Worm (Caenorhabditis elegans) whole organism, dauer: ENCODE measurements around the gene hmg-1.1.

Experiments used
- unc-62 ChIP-seq: sonication (generic microtip); optimal IDR thresholded peaks from 2 replicates; lab custom pipeline; 2017; ENCODE audit warnings: missing biosample characterization, missing genetic modification reagents, missing genetic modification characterization

hmg-1.1 gene

DNA sequence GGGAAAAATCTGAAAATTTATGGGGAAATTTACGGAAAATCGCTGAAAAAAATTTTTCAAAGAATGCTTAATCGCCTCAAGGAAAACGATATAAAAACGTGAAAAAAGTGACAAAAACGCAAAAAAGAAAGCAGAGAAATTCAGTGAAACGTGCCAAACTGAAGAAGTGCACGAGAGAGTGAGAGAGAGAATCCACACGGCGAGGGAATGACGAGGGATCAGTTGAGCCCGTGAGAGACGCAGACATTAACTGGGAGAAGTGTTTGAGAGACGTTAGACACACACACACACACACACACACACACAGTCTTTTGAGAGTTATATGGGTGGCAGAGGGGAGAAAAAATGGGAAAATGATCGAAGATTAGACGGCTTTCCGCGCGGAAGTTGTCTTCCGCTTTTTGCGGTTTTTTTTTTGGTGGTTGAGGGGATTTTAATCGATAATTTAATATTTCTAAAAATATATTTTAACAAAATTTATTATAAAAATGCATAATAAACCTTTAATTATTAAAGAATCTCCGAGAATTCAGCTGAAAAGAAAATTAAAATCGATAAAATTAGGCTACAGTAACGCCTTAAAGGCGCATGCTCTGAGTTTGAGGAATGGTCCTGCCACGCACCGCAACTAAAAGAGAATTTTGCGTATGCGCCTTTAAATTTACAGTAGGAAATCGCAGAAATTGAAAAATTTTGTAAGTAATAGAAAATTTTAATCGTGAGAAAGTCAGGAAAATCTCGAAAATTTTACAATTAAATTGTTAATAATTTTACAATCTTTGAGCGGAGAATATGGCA, 5.8 kb upstream of the hmg-1.1 start:
- no peak for TF ChIP-seq unc-62 (GFP tag; lab: Kevin White, UChicago)

DNA sequence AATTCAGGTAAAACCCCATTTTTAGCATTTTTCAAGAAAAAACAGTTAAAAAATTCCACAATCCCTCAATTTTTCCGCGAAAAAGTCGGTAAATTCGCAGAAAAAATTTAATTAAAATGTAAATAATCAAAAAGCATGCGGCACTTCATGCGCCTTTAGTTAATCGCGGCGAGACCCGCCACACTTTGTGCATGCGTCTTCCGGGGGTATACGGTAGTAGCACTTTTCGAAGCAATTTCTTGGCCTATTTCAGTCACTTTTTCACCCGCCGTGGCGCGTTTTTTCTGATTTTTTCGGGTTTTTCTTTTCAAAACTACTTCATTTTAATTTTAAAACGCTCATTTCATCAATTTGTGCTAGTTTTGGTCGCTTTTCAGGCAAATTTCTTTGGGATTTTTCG, 3.3 kb upstream of the hmg-1.1 start:
- TF ChIP-seq unc-62 (GFP tag; lab: Kevin White, UChicago) = no peak

DNA sequence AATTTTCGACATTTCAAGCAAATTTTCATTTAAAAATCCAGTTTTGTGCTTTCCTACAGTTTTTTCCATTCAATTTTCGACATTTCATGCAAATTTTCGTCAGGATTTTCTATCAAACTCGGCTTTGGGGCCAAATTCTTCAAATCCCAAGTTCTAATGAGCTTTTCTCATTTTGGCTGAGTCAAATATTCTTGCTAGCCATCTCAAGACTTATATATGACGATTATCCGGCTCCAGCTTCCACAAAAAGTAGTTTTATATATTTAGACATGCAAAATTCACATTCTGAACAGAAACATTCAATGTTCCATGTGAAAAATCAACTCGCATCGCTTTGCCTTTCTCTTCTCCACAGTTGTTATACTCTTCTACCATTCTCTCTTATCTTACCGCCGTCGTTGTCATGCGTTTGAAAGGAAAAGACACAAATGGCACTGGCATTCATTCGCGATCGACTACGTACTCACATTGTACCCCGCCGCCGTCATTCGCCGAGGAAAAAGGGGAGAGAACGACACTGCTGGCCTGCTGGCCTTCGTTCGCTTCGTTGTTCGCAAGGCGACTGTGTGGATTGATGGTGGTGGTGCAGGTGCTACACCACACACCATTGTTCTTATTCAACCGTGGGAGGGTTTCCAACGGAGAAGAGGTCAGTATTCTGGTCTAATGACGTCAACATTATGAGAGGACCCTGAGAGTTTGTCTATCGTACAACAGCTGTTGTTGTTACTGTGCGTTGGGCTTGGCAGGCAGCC, 2.6 kb upstream of the hmg-1.1 start:
- no peak for TF ChIP-seq unc-62 (GFP tag; lab: Kevin White, UChicago)

DNA sequence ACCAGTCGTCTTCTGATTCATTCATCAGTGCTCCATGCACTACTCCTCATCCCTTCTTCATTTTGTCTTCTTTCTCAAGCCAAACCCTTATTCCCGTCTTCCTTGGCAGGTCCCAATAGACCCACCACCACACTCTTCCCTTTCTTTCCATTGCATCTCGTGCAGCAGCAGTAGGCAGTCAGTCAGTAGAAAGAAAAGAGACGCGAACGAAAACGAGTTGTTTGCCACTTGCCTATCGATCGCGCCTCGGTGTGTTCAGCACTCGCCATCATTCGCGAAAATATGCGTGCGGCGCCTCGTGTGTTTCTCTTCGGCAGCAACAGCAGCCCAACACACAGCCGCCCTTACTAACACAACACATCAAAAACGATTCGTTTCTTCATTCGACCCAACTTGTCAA, 1.0 kb upstream of the hmg-1.1 start:
- no peak for TF ChIP-seq unc-62 (GFP tag; lab: Kevin White, UChicago)

DNA sequence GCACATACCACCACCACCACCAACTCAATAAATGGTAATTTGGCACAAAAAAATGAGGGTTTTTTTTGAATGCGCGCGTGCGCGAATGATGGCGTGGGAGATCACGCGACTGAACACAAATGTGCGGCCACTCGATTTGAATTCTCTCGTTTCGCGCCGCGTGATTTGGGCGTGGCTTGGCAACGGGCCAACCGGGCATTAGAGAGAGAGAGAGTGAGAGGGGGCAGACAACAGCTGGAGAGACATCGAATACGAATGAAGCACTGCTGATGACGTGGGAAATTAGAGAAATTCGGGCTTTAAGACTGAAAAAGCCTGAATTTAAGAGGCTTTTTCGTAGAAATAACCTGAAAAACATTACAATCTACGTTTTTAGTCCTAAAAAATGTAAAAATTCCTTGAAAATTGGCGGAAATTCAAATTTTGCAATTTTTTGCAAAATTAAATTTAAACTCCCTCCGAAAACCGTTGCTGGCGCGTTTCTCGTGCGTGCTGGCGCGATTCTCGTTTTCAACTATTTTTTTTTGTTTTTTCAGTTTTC, 975 bp downstream of the hmg-1.1 start:
- TF ChIP-seq unc-62 (GFP tag; lab: Kevin White, UChicago) = no peak

DNA sequence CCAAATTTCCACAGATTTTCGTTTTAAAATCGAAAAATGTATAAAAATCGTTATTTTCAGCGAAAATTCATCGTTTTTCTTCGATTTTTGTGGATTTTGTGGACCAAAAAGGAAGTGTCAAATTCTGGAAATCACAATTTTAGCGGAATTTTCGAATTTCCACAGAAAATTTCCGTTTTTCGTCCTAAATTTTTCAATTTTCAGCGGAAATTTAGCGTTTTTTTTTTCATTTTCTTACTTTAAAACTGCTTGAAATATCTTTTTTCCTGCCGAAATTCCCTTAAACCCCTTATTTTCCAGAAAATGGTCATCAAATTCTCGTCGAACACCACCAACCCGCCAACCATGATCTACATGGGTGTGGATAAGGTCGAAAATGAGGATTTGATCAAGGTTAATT, 1.6 kb downstream of the hmg-1.1 start, which contains the start of gene Y54G11A.2:
TSS of gene Y54G11A.2 (plus strand) at position 301 of the 400 bp plus-strand sequence.
- no peak for TF ChIP-seq unc-62 (GFP tag; lab: Kevin White, UChicago)

DNA sequence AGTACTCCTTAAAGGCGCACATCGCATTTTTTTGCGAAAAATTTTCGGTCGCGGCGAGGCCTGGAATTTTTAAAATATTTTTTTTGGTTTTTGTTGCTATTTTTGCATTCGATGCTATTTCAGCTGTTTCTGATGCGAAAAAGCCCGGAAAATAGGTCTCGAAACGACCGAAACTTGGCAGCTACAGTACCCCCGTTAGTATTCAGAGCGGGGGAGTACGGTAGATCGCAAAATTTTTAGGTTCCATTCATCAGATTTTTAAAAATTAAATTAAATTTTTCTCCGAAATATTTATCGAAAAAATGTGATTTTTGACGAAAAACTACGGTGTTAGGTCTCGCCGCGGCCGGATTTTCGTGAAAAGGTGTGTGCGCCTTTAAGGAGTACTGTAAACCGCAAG, 5.4 kb downstream of the hmg-1.1 start:
- no peak for TF ChIP-seq unc-62 (GFP tag; lab: Kevin White, UChicago)

DNA sequence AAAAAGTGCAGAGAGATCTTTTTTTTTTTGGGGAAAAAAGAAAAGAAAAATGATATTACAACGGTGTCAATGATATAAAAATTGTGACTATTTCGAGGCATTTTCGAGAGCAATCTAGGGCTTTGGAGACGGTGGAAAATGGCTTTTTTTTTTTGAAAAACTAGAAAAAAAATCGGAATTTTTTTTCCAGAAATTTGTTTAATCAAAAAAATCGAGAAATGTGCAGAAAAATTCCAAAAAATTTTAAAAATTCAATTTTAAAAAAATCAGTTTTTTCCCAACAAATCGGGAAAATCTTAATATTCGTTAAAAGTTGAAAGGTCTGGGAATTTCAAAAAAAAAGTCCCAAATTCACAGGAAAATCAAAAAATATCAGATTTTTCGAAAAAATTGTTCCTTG, 6.3 kb downstream of the hmg-1.1 start, which contains the start of gene Y54G11A.19:
TSS of gene Y54G11A.19 (minus strand) at position 101 of the 400 bp plus-strand sequence.
- TF ChIP-seq unc-62 (GFP tag; lab: Kevin White, UChicago) = no peak

DNA sequence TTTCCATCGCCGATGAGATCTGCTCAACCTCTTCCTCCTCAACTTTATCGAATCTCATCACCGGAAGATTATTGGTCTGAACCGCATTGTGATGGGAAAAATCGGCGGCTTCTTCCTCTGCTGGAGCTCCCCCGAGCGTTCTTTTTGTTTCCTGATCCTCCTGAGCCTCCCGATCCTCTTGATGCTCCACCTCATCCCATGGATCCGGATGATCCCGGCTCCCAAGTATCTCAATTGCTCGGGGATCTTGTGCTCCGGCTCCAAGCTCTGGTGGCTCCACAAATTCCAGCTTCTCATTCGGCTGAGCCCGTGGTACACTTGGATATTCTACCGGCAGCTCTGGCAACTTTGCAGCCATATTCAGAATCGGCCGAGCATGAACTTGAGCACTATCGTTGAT, 7.4 kb downstream of the hmg-1.1 start:
- TF ChIP-seq unc-62 (GFP tag; lab: Kevin White, UChicago) = no peak

DNA sequence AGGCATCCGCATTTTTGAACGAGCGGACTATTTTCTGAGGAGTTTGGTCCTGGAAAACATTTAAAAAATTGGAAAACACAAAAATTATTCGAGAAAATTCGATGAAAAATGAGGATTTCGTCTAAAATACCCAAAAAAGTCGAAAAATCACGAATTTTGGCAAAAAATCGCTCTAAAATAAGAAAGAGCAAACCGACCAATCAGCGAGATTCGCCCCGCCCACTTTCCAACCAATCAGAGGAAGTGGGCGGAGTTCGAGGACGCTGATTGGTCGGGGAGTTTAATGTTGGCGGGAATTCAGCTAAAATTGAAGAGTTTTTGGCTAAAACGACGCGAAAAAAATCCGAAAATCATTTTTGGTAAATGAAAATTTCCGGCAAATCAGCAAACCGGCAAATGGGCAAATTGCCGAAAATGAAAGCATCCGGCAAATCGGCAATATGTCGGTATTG, 18.7 kb downstream of the hmg-1.1 start, which contains the start of gene Y54G11A.1:
TSS of gene Y54G11A.1 (minus strand) at position 51 of the 452 bp plus-strand sequence.
- no peak for TF ChIP-seq unc-62 (GFP tag; lab: Kevin White, UChicago)

DNA sequence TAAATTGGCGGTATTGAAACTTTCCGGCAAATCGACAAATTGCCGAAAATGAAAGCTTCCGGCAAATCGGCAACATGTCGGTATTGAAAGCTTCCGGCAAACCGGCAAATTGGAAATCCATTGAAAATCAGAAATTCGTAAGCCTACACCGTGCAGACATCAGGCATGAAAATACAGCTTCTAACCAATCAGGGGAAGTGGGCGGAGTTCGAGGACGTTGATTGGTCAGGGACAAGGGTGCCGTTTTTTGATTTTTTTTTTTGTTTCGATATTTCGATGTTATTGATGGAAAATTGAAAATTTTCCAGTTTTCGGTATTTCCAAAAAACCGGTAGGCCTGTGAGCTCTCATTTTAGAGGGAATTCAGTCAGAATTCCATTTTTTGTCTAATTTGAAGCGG, 19.3 kb downstream of the hmg-1.1 start:
- no peak for TF ChIP-seq unc-62 (GFP tag; lab: Kevin White, UChicago)

DNA sequence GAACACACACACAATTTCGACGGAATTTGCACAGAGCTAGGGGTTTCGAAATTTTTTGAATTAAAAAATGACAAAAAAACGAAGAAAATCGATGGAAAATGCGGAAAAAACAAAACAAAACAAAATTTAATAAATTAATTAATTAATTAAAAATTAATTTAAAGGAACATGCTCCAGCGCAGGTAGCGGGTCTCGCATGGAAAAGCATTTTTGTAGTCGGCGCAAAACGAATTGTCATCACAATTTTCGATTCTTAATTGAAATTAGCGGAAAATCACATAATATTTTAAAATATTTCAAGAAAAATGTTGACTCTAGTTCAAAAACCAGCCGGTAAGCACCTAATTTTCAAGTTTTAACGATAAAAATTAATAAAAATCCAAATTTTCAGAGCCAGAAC, 25.9 kb downstream of the hmg-1.1 start, which contains the start of gene Y54G11A.3:
TSS of gene Y54G11A.3 (plus strand) at position 213 of the 400 bp plus-strand sequence.
- no peak for TF ChIP-seq unc-62 (GFP tag; lab: Kevin White, UChicago)

DNA sequence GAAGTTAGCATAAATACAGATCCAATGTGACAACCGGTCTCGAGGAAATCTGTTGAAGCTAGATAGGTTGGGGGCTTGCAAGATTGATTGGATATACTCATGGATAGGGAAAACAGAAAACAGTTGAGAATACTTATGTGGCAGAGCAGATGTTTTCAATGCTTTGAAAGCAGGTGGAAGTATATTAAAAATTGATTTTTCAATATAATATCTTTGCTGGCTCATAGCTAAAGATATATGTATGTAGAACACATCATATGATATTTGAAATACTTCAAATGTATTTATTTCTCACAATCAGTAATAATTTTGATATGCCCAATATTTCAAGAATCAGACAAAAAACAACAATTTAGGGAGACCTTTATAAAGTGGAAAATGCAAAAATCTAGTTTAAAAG, 36.8 kb downstream of the hmg-1.1 start, which contains the start of gene srh-41:
TSS of gene srh-41 (minus strand) at position 101 of the 400 bp plus-strand sequence.
- no peak for TF ChIP-seq unc-62 (GFP tag; lab: Kevin White, UChicago)

DNA sequence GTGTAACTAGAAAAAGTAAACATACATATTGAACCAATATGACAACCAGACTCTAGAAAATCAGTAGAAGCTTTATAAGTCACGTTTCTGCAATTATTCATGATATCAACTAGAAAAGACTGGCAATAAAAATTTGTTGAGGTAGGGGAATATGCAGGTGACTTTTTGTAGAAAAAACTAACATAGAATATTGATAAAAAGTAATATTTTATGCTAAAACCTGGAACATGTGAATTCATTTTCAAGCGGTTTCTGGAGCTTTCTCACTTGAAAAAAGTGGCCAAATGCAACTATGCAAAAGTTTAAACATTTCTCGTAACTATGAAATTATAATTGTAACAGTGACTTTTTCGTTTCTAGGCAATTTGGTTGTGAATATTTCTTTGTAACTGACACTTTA, 38.5 kb downstream of the hmg-1.1 start, which contains the start of gene srh-42:
TSS of gene srh-42 (minus strand) at position 101 of the 400 bp plus-strand sequence.
- no peak for TF ChIP-seq unc-62 (GFP tag; lab: Kevin White, UChicago)

DNA sequence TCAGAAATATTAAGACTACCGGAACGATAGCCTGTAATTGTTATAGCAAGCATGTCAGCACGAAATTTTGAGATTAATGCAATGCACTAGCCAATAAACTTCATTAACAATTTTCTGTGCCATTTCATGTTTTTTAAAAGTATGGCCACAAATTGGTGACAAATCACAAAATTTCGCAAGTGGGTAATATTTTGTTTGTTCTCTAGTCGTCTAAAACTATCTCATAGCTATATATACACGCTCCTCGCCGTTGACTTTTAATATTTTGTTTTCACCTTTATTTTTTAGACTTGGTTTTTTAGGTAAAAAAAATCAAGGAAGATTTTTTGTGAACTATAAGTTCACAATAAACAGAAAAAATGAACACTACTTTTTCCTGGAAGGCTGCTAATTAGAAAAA, 40.4 kb downstream of the hmg-1.1 start:
- no peak for TF ChIP-seq unc-62 (GFP tag; lab: Kevin White, UChicago)

DNA sequence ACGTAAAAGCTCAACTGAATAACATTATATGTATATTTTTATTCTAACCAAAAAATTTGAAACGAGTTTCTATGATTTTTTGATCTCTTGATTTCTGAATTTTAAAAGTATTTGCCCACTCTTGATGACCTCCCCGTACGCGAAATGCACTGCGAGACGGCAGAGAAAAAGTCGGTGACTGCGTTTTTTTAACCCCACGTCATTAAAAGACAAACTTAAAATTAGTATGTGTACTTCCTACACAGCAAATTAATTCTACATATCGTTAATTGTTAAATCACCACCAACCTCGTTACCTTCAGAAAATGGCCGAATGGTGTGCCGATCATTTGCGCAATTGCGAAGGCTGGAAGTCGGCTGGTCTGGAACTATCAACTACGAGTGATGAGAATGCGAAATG, 42.0 kb downstream of the hmg-1.1 start, which contains the start of gene Y54G11A.4:
TSS of gene Y54G11A.4 (plus strand) at position 301 of the 400 bp plus-strand sequence.
- no peak for TF ChIP-seq unc-62 (GFP tag; lab: Kevin White, UChicago)
